Fruit fly (Drosophila melanogaster): ENCODE results near the gene CrebA.

The CrebA gene

DNA sequence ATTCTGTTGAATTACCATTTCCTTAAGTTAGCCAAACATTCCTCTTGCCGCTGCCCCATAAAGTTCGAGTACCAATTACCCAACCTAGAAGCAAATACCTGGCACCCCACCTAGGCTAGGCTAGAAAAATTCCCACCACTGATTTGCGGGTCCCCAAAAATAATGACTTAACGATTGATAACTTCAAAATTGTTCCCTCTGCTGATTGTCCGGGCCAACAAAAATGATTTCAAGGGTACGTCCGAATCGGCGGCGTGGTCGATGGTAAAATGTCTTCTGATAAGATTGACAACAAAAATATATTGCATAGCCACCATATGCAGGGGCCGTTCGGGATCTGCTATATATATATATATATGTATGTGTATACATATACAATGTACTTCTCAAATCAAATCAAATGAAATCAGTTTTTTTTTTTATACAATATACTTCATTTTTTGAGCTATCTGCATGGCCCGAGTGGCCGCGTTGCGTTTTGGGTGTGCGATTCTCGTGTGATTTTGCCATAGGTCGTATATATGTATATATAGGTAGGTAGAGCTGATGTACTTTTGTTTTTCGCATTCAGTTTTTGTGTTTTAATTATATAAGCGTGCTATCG, 12.1 kb downstream of the CrebA start:
- peak; percentile 64 for TF ChIP-seq kay (GFP tag; ENCODE audit: borderline replicate concordance)
- TF ChIP-seq CG1620 (GFP tag; optimal IDR thresholded peaks at IDR 0.05), result no peak
- peak; percentile 8 for TF ChIP-seq cic (GFP tag; optimal IDR thresholded peaks at IDR 0.05)

DNA sequence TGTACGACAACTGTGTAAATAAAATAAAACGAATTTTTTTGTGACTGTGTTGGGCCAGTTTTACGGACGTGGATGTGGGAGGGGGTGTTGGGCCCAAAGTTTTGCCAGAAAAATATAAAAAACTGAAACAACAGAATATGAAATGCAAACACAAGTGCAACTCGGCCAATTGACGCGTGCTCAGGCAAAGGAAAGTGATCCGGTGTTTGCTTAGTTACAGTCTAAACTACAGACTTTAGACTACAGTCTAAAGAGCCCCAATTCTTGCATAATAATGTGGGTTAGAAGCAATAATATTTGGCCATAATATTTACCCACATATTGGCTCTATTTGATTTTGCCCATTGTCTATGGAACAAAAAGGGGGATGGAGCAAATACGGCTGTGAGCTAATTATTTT, 13.6 kb downstream of the CrebA start:
- TF ChIP-seq CG11617 (GFP tag; optimal IDR thresholded peaks at IDR 0.05) (peak; percentile 3), CG33017 (tag; optimal IDR thresholded peaks at IDR 0.05) (peak; percentile 12), cic (GFP tag; optimal IDR thresholded peaks at IDR 0.05) (peak; percentile 2), CG7045 (GFP tag; optimal IDR thresholded peaks at IDR 0.05) (peak; percentile 0), tj (GFP tag; optimal IDR thresholded peaks at IDR 0.05) (no peak), pad (GFP tag; optimal IDR thresholded peaks at IDR 0.05) (no peak)

DNA sequence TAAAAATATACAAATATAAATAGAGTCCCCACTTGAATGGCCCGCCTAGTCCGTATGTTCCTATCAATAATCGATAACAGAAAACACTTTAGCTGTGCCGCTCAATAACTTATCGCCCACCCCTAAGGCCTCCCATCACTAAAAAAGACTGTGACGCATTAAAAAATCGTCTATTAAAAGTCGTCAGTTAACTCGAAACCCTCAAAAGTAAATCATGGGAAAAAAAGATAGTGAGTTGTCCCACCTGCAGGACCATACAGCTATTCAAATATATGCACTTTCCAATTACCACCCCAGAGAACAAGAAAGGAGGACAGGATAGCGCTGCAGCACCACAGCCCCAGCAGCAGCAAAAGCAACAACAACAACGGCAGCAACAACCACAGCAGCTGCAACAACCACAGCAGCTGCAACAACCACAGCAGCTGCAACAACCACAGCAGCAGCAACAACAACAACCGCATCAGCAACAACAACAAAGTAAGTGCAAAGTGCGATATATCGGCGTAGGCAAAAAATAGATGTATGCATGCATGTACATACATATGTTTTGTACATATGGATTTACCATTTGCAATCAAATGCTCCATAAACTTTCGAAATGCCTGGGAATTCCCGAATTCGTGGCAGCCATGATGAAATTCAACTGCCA, 18.9 kb downstream of the CrebA start, which contains the start of gene AGO2:
Gene AGO2, plus strand, starts transcription at position 121 of the 652 bp plus-strand sequence.
- no peak for TF ChIP-seq CG5204 (GFP tag; optimal IDR thresholded peaks at IDR 0.05)
- no peak for TF ChIP-seq CG1620 (GFP tag; optimal IDR thresholded peaks at IDR 0.05)
- peak; percentile 72 for TF ChIP-seq cic (GFP tag; optimal IDR thresholded peaks at IDR 0.05)
- peak; percentile 59 for TF ChIP-seq CG33017 (tag; optimal IDR thresholded peaks at IDR 0.05)
- TF ChIP-seq ovo (GFP tag; optimal IDR thresholded peaks at IDR 0.05), result no peak
- peak; percentile 27 for TF ChIP-seq CG7045 (GFP tag; optimal IDR thresholded peaks at IDR 0.05)
- TF ChIP-seq Hr96 (GFP tag; optimal IDR thresholded peaks at IDR 0.05), result no peak
- TF ChIP-seq Mnt (GFP tag; optimal IDR thresholded peaks at IDR 0.05), result peak; percentile 59
- TF ChIP-seq pad (GFP tag; optimal IDR thresholded peaks at IDR 0.05), result peak; percentile 94
- no peak for TF ChIP-seq Crg-1 (GFP tag; optimal IDR thresholded peaks at IDR 0.05)
- TF ChIP-seq Clk (GFP tag; optimal IDR thresholded peaks at IDR 0.05), result peak; percentile 54
- TF ChIP-seq CG12768 (GFP tag; optimal IDR thresholded peaks at IDR 0.05), result peak; percentile 96
- TF ChIP-seq CG11617 (GFP tag; optimal IDR thresholded peaks at IDR 0.05), result peak; percentile 14
- TF ChIP-seq CG14711 (tag; optimal IDR thresholded peaks at IDR 0.05), result peak; percentile 65
- TF ChIP-seq kay (GFP tag; ENCODE audit: borderline replicate concordance), result peak; percentile 95
- TF ChIP-seq CG7101 (tag; optimal IDR thresholded peaks at IDR 0.05), result peak; percentile 45
- TF ChIP-seq toe (GFP tag; optimal IDR thresholded peaks at IDR 0.05), result no peak
- TF ChIP-seq bab1 (GFP tag; optimal IDR thresholded peaks at IDR 0.05), result peak; percentile 68
- TF ChIP-seq tj (GFP tag; optimal IDR thresholded peaks at IDR 0.05), result peak; percentile 86

DNA sequence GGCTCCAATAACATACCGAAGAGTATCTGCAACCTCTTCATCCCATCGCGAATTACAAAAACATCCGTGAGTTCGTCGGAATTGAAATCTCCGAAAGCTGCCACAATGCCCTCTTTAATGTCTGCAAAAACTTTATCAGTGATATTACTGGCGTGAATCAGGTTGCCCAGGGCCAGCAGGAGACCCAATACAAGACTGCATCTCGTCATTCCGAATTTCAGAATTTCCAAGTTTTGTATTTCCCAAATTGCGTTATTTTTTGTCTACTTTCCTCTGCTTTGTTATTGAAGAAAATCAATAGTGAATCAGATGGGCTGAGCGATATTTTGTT, 27.5 kb downstream of the CrebA start:
- TF ChIP-seq Mnt (GFP tag; optimal IDR thresholded peaks at IDR 0.05) (no peak), CG12768 (GFP tag; optimal IDR thresholded peaks at IDR 0.05) (no peak)

DNA sequence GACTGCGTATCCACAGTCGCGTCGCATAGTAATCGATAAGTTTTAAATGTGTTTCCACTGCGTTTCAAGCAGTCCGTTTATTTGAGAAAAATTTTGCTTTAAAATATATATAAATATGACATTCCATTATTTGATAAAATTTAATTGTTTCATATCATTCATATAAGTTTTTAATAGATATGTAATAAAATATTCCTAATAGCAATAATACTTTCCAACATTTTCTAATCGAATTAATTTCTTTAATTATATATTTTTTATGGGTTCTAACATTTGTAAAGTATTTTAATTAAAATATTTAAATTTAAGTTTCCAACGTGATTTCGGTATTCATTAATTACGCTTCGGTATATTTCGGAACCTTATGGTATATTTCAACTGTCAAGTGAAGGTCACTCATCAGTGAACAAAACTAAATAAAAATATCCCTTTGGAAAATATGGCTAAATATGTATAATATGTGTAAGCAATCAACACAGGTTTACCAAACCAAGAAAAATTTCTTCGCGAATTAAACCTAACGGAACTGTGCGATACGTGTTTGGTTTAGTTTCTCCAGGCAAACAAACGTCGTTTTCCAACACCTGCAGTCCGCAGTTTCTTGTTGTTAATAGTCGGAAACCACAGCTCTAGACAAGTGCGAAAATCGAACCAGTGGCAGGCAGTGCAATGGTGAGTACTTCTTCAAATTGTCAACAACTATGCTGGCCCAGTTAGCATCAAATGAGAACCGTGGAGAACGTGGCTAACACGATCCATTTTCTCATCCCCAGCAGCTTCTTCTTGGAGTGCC, 28.1 kb downstream of the CrebA start, which contains the start of the genes CG7739 and SCCRO:
Gene CG7739, minus strand, starts transcription at position 8 of the 793 bp plus-strand sequence.
Gene SCCRO, plus strand, starts transcription at position 370 of the 793 bp plus-strand sequence.
- TF ChIP-seq CG1620 (GFP tag; optimal IDR thresholded peaks at IDR 0.05) (peak; percentile 65), bab1 (GFP tag; optimal IDR thresholded peaks at IDR 0.05) (peak; percentile 45), tj (GFP tag; optimal IDR thresholded peaks at IDR 0.05) (no peak), CG7101 (tag; optimal IDR thresholded peaks at IDR 0.05) (peak; percentile 75), kay (GFP tag; ENCODE audit: borderline replicate concordance) (peak; percentile 94), Hr96 (GFP tag; optimal IDR thresholded peaks at IDR 0.05) (no peak), ovo (GFP tag; optimal IDR thresholded peaks at IDR 0.05) (peak; percentile 39), pad (GFP tag; optimal IDR thresholded peaks at IDR 0.05) (peak; percentile 6), CG12768 (GFP tag; optimal IDR thresholded peaks at IDR 0.05) (no peak), CG5204 (GFP tag; optimal IDR thresholded peaks at IDR 0.05) (no peak), Mnt (GFP tag; optimal IDR thresholded peaks at IDR 0.05) (peak; percentile 16), CG14711 (tag; optimal IDR thresholded peaks at IDR 0.05) (peak; percentile 63), CG7045 (GFP tag; optimal IDR thresholded peaks at IDR 0.05) (peak; percentile 39), Clk (GFP tag; optimal IDR thresholded peaks at IDR 0.05) (no peak), Crg-1 (GFP tag; optimal IDR thresholded peaks at IDR 0.05) (peak; percentile 3), CG33017 (tag; optimal IDR thresholded peaks at IDR 0.05) (peak; percentile 60), cnc (optimal IDR thresholded peaks at IDR 0.05) (no peak), CG11617 (GFP tag; optimal IDR thresholded peaks at IDR 0.05) (peak; percentile 46), cic (GFP tag; optimal IDR thresholded peaks at IDR 0.05) (no peak), toe (GFP tag; optimal IDR thresholded peaks at IDR 0.05) (no peak)

DNA sequence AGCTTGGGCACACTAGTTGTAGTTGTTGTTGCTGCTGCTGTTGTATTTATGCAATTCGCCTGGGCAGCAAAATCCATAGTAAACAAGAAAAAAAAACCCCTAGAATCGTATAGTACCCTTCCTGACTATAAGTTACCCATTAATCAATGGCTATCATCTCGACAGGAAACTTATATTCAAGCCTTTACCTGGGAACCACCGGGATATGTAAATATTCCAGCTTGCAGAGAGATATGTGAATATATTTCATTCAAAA, 28.6 kb downstream of the CrebA start:
- TF ChIP-seq tj (GFP tag; optimal IDR thresholded peaks at IDR 0.05) (peak; percentile 56), CG7101 (tag; optimal IDR thresholded peaks at IDR 0.05) (no peak)
